Worm (Caenorhabditis elegans) whole organism, L2 larva: Measurements from ENCODE around the gene chpf-1.
A peak's percentile ranks its signal among the peaks of the same experiment; 100 is the strongest.

Experiments used
- egl-27 ChIP-seq: sonication (generic microtip); optimal IDR thresholded peaks from 3 replicates; lab custom pipeline; 2017; ENCODE audit warnings: missing biosample characterization, missing genetic modification reagents, missing genetic modification characterization
- lsy-2 ChIP-seq, 2 experiments: fragments of 150-350 bp in 1 of 2; sonication (generic microtip) in 1 of 2; optimal IDR thresholded peaks; 2 replicates each; lab custom pipeline; 2014 to 2017; ENCODE audit warnings: missing biosample characterization in 2 of 2, missing genetic modification characterization in 2 of 2
- mbf-1 ChIP-seq: sonication (generic microtip); optimal IDR thresholded peaks from 2 replicates; lab custom pipeline; 2017; ENCODE audit warnings: missing biosample characterization, missing genetic modification characterization
- nhr-237 ChIP-seq: fragments of 150-350 bp; optimal IDR thresholded peaks from 2 replicates; lab custom pipeline; 2014; ENCODE audit warnings: missing biosample characterization, missing genetic modification characterization
- unc-39 ChIP-seq: fragments of 150-350 bp; optimal IDR thresholded peaks from 2 replicates; lab custom pipeline; 2014; ENCODE audit warnings: missing biosample characterization, missing genetic modification characterization
- unc-55 ChIP-seq: fragments of 150-350 bp; sonication (generic microtip); optimal IDR thresholded peaks from 3 replicates; lab custom pipeline; 2014; ENCODE audit warnings: missing biosample characterization, missing genetic modification reagents, missing genetic modification characterization
- unc-62 ChIP-seq: fragments of 150-350 bp; optimal IDR thresholded peaks from 2 replicates; lab custom pipeline; 2014; ENCODE audit warnings: missing biosample characterization, missing genetic modification reagents, missing genetic modification characterization
- ztf-11 ChIP-seq: sonication (generic microtip); optimal IDR thresholded peaks from 2 replicates; lab custom pipeline; 2017; ENCODE audit warnings: missing biosample characterization, missing genetic modification characterization

- TF ChIP-seq unc-62 (no peak), ztf-11 (tag; lab: Kevin White, UChicago) (no peak), egl-27 (tag; lab: Kevin White, UChicago) (no peak), unc-39 (tag; lab: Kevin White, UChicago) (no peak), lsy-2 (tag; optimal IDR thresholded peaks at IDR 0.05; lab: Kevin White, UChicago) (peak in 1 of 2 experiments; percentile 11), nhr-237 (no peak), mbf-1 (tag; lab: Kevin White, UChicago) (no peak), unc-55 (GFP tag; lab: Kevin White, UChicago) (no peak)
Observed at ce11 chrV:10201913-10202312, 1.4 kb downstream of the chpf-1 start, which contains the start of gene ZK856.7.
